Worm (Caenorhabditis elegans) whole organism, L1 larva: Measurements from ENCODE around the gene srh-276.

ENCODE experiments used
- ama-1 ChIP-seq: fragments of 150-350 bp; optimal IDR thresholded peaks from 2 replicates; lab custom pipeline; 2014
- irx-1 ChIP-seq: sonication (generic microtip); optimal IDR thresholded peaks from 2 replicates; lab custom pipeline; 2016; ENCODE audit warnings: missing genetic modification characterization, missing compliant biosample characterization
- nhr-11 ChIP-seq: fragments of 150-350 bp; optimal IDR thresholded peaks from 2 replicates; lab custom pipeline; 2014; ENCODE audit warnings: missing biosample characterization, missing genetic modification characterization
- nhr-12 ChIP-seq: sonication (generic microtip); optimal IDR thresholded peaks from 2 replicates; lab custom pipeline; 2017; ENCODE audit warnings: missing biosample characterization, missing genetic modification characterization
- nhr-28 ChIP-seq: fragments of 150-350 bp; optimal IDR thresholded peaks from 2 replicates; lab custom pipeline; 2014; ENCODE audit warnings: missing biosample characterization, missing genetic modification characterization
- pag-3 ChIP-seq: sonication (generic microtip); optimal IDR thresholded peaks from 2 replicates; lab custom pipeline; 2017; ENCODE audit warnings: missing genetic modification characterization, mild to moderate bottlenecking, missing compliant biosample characterization, antibody characterized with exemption, borderline replicate concordance; ENCODE audit not compliant: insufficient read depth
- snpc-4 ChIP-seq: fragments of 150-350 bp; optimal IDR thresholded peaks from 2 replicates; lab custom pipeline; 2014; ENCODE audit warnings: missing biosample characterization, missing genetic modification characterization
- unc-62 ChIP-seq: fragments of 150-350 bp; optimal IDR thresholded peaks from 2 replicates; lab custom pipeline; 2014; ENCODE audit warnings: missing biosample characterization, missing genetic modification reagents, missing genetic modification characterization
- xbp-1 ChIP-seq: sonication (generic microtip); optimal IDR thresholded peaks from 2 replicates; lab custom pipeline; 2016; ENCODE audit warnings: missing genetic modification characterization, missing compliant biosample characterization

- TF ChIP-seq nhr-11 (tag; lab: Kevin White, UChicago) (no peak), ama-1 (lab: Kevin White, UChicago) (no peak), snpc-4 (tag; lab: Kevin White, UChicago) (no peak), unc-62 (GFP tag; lab: Kevin White, UChicago) (no peak), irx-1 (tag; lab: Kevin White, UChicago) (no peak), xbp-1 (tag; lab: Kevin White, UChicago) (no peak), pag-3 (tag; lab: Kevin White, UChicago) (no peak), nhr-28 (no peak), nhr-12 (tag; lab: Kevin White, UChicago) (no peak)
Observed at ce11 chrV:15547727-15548126, 18.6 kb downstream of the srh-276 start.
